Worm (Caenorhabditis elegans) whole organism, young adult: ENCODE measurements around the gene clec-141.
A peak's percentile ranks its signal among the peaks of the same experiment; 100 is the strongest.

Experiments
- B0035.1 ChIP-seq: sonication (generic microtip); optimal IDR thresholded peaks from 2 replicates; lab custom pipeline; 2016; ENCODE audit warnings: missing genetic modification characterization, mild to moderate bottlenecking, missing compliant biosample characterization, missing genotype, missing genetic modification reagents
- B0261.1 ChIP-seq: sonication (generic microtip); optimal IDR thresholded peaks from 2 replicates; lab custom pipeline; 2016; ENCODE audit warnings: mild to moderate bottlenecking, missing genetic modification characterization, moderate library complexity, missing compliant biosample characterization
- C17E4.6 ChIP-seq: fragments of 200-800 bp; sonication (Bioruptor generic); IDR thresholded peaks from 2 replicates; pipeline ENCODE4 v1.3.6; 2022; ENCODE audit warnings: missing genetic modification reagents, missing genetic modification characterization, missing compliant biosample characterization
- F10E7.11 ChIP-seq: sonication (generic microtip); optimal IDR thresholded peaks from 2 replicates; lab custom pipeline; 2017; ENCODE audit warnings: mild to moderate bottlenecking, missing genetic modification characterization, moderate library complexity, missing compliant biosample characterization
- F33H1.4 ChIP-seq: fragments of 200-800 bp; sonication (Bioruptor generic); IDR thresholded peaks from 2 replicates; pipeline ENCODE4 v1.3.6; 2022; ENCODE audit warnings: missing genetic modification reagents, missing genetic modification characterization, missing compliant biosample characterization
- F55B11.4 ChIP-seq: sonication (generic microtip); optimal IDR thresholded peaks from 2 replicates; lab custom pipeline; 2016; ENCODE audit warnings: missing compliant biosample characterization, missing genetic modification characterization, borderline replicate concordance; ENCODE audit not compliant: insufficient read depth
- F57A8.1 ChIP-seq: fragments of 200-800 bp; sonication (Bioruptor generic); optimal IDR thresholded peaks from 2 replicates; lab custom pipeline; 2018; ENCODE audit warnings: mild to moderate bottlenecking, missing genetic modification characterization, moderate library complexity, missing compliant biosample characterization
- K11D2.4 ChIP-seq: fragments of 200-800 bp; sonication (Bioruptor generic); IDR thresholded peaks from 2 replicates; pipeline ENCODE4 v1.3.6; 2022; ENCODE audit warnings: missing genetic modification reagents, missing genetic modification characterization, missing compliant biosample characterization
- Y95B8A.8 ChIP-seq: fragments of 200-800 bp; sonication (Bioruptor generic); IDR thresholded peaks from 2 replicates; pipeline ENCODE4 v1.3.6; 2022; ENCODE audit warnings: missing genetic modification reagents, missing genetic modification characterization, missing compliant biosample characterization
- cebp-1 ChIP-seq, 2 experiments: fragments of 200-800 bp in 1 of 2; sonication (Bioruptor generic) in 1 of 2; sonication (generic microtip) in 1 of 2; IDR thresholded peaks in 1 of 2; optimal IDR thresholded peaks in 1 of 2; 2 replicates each; pipeline versions ENCODE4 v1.3.6 to Lab custom; 2017 to 2022; ENCODE audit warnings: missing compliant biosample characterization in 2 of 2, missing genetic modification characterization in 2 of 2, mild to moderate bottlenecking in 1 of 2, missing genetic modification reagents in 1 of 2, moderate library complexity in 1 of 2
- ceh-40 ChIP-seq: fragments of 200-800 bp; sonication (Bioruptor generic); IDR thresholded peaks from 2 replicates; pipeline ENCODE4 v1.3.6; 2022; ENCODE audit warnings: missing genetic modification characterization, missing compliant biosample characterization
- ceh-58 ChIP-seq: fragments of 200-800 bp; sonication (Bioruptor generic); IDR thresholded peaks from 2 replicates; pipeline ENCODE4 v1.3.6; 2022; ENCODE audit warnings: missing genetic modification characterization, missing compliant biosample characterization
- ceh-79 ChIP-seq: sonication (generic microtip); optimal IDR thresholded peaks from 2 replicates; lab custom pipeline; 2017; ENCODE audit warnings: mild to moderate bottlenecking, missing genetic modification characterization, missing compliant biosample characterization
- dpff-1 ChIP-seq: sonication (generic microtip); optimal IDR thresholded peaks from 2 replicates; lab custom pipeline; 2017; ENCODE audit warnings: mild to moderate bottlenecking, missing genetic modification characterization, missing compliant biosample characterization
- gei-17 ChIP-seq: fragments of 200-800 bp; sonication (Bioruptor generic); optimal IDR thresholded peaks from 2 replicates; lab custom pipeline; 2018; ENCODE audit warnings: mild to moderate bottlenecking, missing genetic modification characterization, missing compliant biosample characterization
- him-1 ChIP-seq: sonication (generic microtip); optimal IDR thresholded peaks from 2 replicates; lab custom pipeline; 2016; ENCODE audit warnings: missing genotype, missing genetic modification reagents, missing genetic modification characterization, missing compliant biosample characterization
- hsf-1 ChIP-seq: fragments of 200-800 bp; sonication (Bioruptor generic); IDR thresholded peaks from 2 replicates; pipeline ENCODE4 v1.3.6; 2022; ENCODE audit warnings: missing genetic modification reagents, missing genetic modification characterization, missing compliant biosample characterization
- lin-26 ChIP-seq: fragments of 200-800 bp; sonication (Bioruptor generic); IDR thresholded peaks from 2 replicates; pipeline ENCODE4 v1.3.6; 2022; ENCODE audit warnings: missing genetic modification reagents, missing genetic modification characterization, missing compliant biosample characterization
- lin-54 ChIP-seq: fragments of 200-800 bp; sonication (Bioruptor generic); optimal IDR thresholded peaks from 2 replicates; lab custom pipeline; 2018; ENCODE audit warnings: mild to moderate bottlenecking, missing genetic modification characterization, missing compliant biosample characterization
- lir-1 ChIP-seq: fragments of 200-800 bp; sonication (Bioruptor generic); conservative IDR thresholded peaks from 2 replicates; pipeline ENCODE4 v1.3.6; 2022; ENCODE audit warnings: missing genetic modification reagents, missing genetic modification characterization, missing compliant biosample characterization
- lsl-1 ChIP-seq: fragments of 200-800 bp; sonication (Bioruptor generic); optimal IDR thresholded peaks from 2 replicates; lab custom pipeline; 2018; ENCODE audit warnings: mild to moderate bottlenecking, missing genetic modification characterization, moderate library complexity, missing compliant biosample characterization
- madf-10 ChIP-seq: sonication (generic microtip); optimal IDR thresholded peaks from 2 replicates; lab custom pipeline; 2016; ENCODE audit warnings: mild to moderate bottlenecking, missing genetic modification characterization, missing compliant biosample characterization
- madf-6 ChIP-seq: fragments of 200-800 bp; sonication (Bioruptor generic); IDR thresholded peaks from 2 replicates; pipeline ENCODE4 v1.3.6; 2022; ENCODE audit warnings: missing genetic modification reagents, missing genetic modification characterization, missing compliant biosample characterization
- madf-8 ChIP-seq: fragments of 200-800 bp; sonication (Bioruptor generic); conservative IDR thresholded peaks from 2 replicates; pipeline ENCODE4 v1.3.6; 2022; ENCODE audit warnings: missing genetic modification reagents, missing genetic modification characterization, missing compliant biosample characterization
- nfya-1 ChIP-seq: sonication (generic microtip); optimal IDR thresholded peaks from 2 replicates; lab custom pipeline; 2017; ENCODE audit warnings: antibody characterized with exemption, missing compliant biosample characterization, missing genetic modification characterization, borderline replicate concordance; ENCODE audit not compliant: insufficient read depth
- nhr-80 ChIP-seq: sonication (generic microtip); optimal IDR thresholded peaks from 2 replicates; lab custom pipeline; 2016; ENCODE audit warnings: missing genetic modification characterization, missing compliant biosample characterization
- rpc-1 ChIP-seq, 2 experiments: fragments of 150-350 bp in 1 of 2; sonication (generic microtip) in 1 of 2; optimal IDR thresholded peaks; 2 replicates each; lab custom pipeline; 2014 to 2018; ENCODE audit warnings: missing biosample characterization in 1 of 2, missing genetic modification characterization in 1 of 2, missing genetic modification reagents in 1 of 2, missing genotype in 1 of 2
- sdz-38 ChIP-seq: sonication (generic microtip); optimal IDR thresholded peaks from 2 replicates; lab custom pipeline; 2016; ENCODE audit warnings: missing genotype, missing genetic modification characterization, missing compliant biosample characterization
- snpc-1.3 ChIP-seq: sonication (generic microtip); optimal IDR thresholded peaks from 2 replicates; lab custom pipeline; 2017; ENCODE audit warnings: missing genetic modification characterization, mild to moderate bottlenecking, missing compliant biosample characterization, antibody characterized with exemption, moderate library complexity, missing genotype, missing genetic modification reagents; ENCODE audit not compliant: insufficient read depth
- snpc-3.4 ChIP-seq: sonication (generic microtip); optimal IDR thresholded peaks from 2 replicates; lab custom pipeline; 2017; ENCODE audit warnings: missing genetic modification characterization, mild to moderate bottlenecking, missing compliant biosample characterization, antibody characterized with exemption, moderate library complexity, missing genotype, missing genetic modification reagents
- sptf-2 ChIP-seq: fragments of 200-800 bp; sonication (Bioruptor generic); optimal IDR thresholded peaks from 2 replicates; lab custom pipeline; 2018; ENCODE audit warnings: mild to moderate bottlenecking, missing genetic modification characterization, missing compliant biosample characterization
- tbx-9 ChIP-seq: sonication (generic microtip); optimal IDR thresholded peaks from 2 replicates; lab custom pipeline; 2016; ENCODE audit warnings: borderline replicate concordance, missing genetic modification characterization, inconsistent platforms, missing compliant biosample characterization
- xnd-1 ChIP-seq: sonication (generic microtip); optimal IDR thresholded peaks from 2 replicates; lab custom pipeline; 2016; ENCODE audit warnings: missing genotype, missing genetic modification reagents, missing genetic modification characterization, missing compliant biosample characterization
- zfh-2 ChIP-seq: fragments of 200-800 bp; sonication (Bioruptor generic); conservative IDR thresholded peaks from 2 replicates; pipeline ENCODE4 v1.3.6; 2022; ENCODE audit warnings: missing genetic modification reagents, missing genetic modification characterization, missing compliant biosample characterization
- ztf-18 ChIP-seq: sonication (generic microtip); optimal IDR thresholded peaks from 2 replicates; lab custom pipeline; 2016; ENCODE audit warnings: missing genotype, mild to moderate bottlenecking, missing genetic modification characterization, missing compliant biosample characterization
- ztf-26 ChIP-seq: sonication (generic microtip); optimal IDR thresholded peaks from 2 replicates; lab custom pipeline; 2017; ENCODE audit warnings: missing genetic modification characterization, missing compliant biosample characterization

clec-141 gene

ce11 chrII:5417905-5418304 is 10.5 kb upstream of the clec-141 start:
- TF ChIP-seq dpff-1 (no peak), rpc-1 (optimal IDR thresholded peaks at IDR 0.05; lab: Kevin White, UChicago) (no peak), rpc-1 (tag; optimal IDR thresholded peaks at IDR 0.05; lab: Kevin White, UChicago) (no peak), zfh-2 (GFP tag; lab: Robert Waterston, UW) (no peak), hsf-1 (GFP tag; lab: Robert Waterston, UW) (no peak), ztf-18 (tag; lab: Kevin White, UChicago) (no peak)

ce11 chrII:5416204-5416764 is 8.8 kb upstream of the clec-141 start, which contains the start of gene EEED8.2:
Gene EEED8.2, plus strand, starts transcription at chrII:5416714.
- no peak for TF ChIP-seq ceh-58 (GFP tag; lab: Robert Waterston, UW)
- TF ChIP-seq lin-26 (GFP tag; lab: Robert Waterston, UW), result no peak
- no peak for TF ChIP-seq F57A8.1 (GFP tag; lab: Kevin White, UChicago)
- no peak for TF ChIP-seq cebp-1 (GFP tag; IDR thresholded peaks at IDR 0.05; lab: Robert Waterston, UW)
- no peak for TF ChIP-seq cebp-1 (tag; optimal IDR thresholded peaks at IDR 0.05; lab: Kevin White, UChicago)
- no peak for TF ChIP-seq lin-54 (GFP tag; lab: Kevin White, UChicago)
- TF ChIP-seq, all 124 proteins: peak for 0

ce11 chrII:5414040-5414439 is 6.6 kb upstream of the clec-141 start, which contains the start of the genes EEED8.14 and EEED8.3:
Gene EEED8.14, minus strand, starts transcription at chrII:5414052.
Gene EEED8.3, plus strand, starts transcription at chrII:5414276.
- TF ChIP-seq madf-8 (GFP tag; lab: Robert Waterston, UW) (peak; percentile 61), F33H1.4 (GFP tag; lab: Robert Waterston, UW) (peak; percentile 85), sptf-2 (GFP tag; lab: Kevin White, UChicago) (no peak), ztf-26 (tag; lab: Kevin White, UChicago) (no peak), lin-54 (GFP tag; lab: Kevin White, UChicago) (peak; percentile 13), B0261.1 (tag; lab: Kevin White, UChicago) (no peak), ceh-79 (tag; lab: Kevin White, UChicago) (no peak), F55B11.4 (no peak), sdz-38 (tag; lab: Kevin White, UChicago) (no peak), dpff-1 (no peak), snpc-3.4 (tag; lab: Kevin White, UChicago) (no peak), xnd-1 (tag; lab: Kevin White, UChicago) (peak; percentile 80), ztf-18 (tag; lab: Kevin White, UChicago) (no peak), nhr-80 (tag; lab: Kevin White, UChicago) (no peak), him-1 (tag; lab: Kevin White, UChicago) (no peak), nfya-1 (tag; lab: Kevin White, UChicago) (no peak), snpc-1.3 (tag; lab: Kevin White, UChicago) (peak; percentile 0), lir-1 (GFP tag; lab: Robert Waterston, UW) (no peak), gei-17 (GFP tag; lab: Kevin White, UChicago) (no peak), C17E4.6 (GFP tag; lab: Robert Waterston, UW) (no peak), tbx-9 (no peak), Y95B8A.8 (GFP tag; lab: Robert Waterston, UW) (no peak), F10E7.11 (no peak), madf-6 (GFP tag; lab: Robert Waterston, UW) (peak; percentile 80), madf-10 (no peak), B0035.1 (tag; lab: Kevin White, UChicago) (no peak), lsl-1 (GFP tag; lab: Kevin White, UChicago) (peak; percentile 90), K11D2.4 (GFP tag; lab: Robert Waterston, UW) (no peak), ceh-40 (GFP tag; lab: Robert Waterston, UW) (no peak)
